Fruit fly (Drosophila melanogaster): ENCODE measurements around the gene Adss.

Gene Adss

dm6 chr3R:20845493-20845892, 15.1 kb upstream of the Adss start (continued):
- no peak for TF ChIP-seq en (GFP tag; optimal IDR thresholded peaks at IDR 0.05)
- TF ChIP-seq CG2678 (tag; optimal IDR thresholded peaks at IDR 0.05), result peak; percentile 43

- no peak for TF ChIP-seq CG11456 (GFP tag; IDR thresholded peaks at IDR 0.05)
- no peak for TF ChIP-seq kah (GFP tag; optimal IDR thresholded peaks at IDR 0.05)
- TF ChIP-seq ken (GFP tag; IDR thresholded peaks at IDR 0.05), result no peak
- no peak for TF ChIP-seq Meics (GFP tag; optimal IDR thresholded peaks at IDR 0.05)
- TF ChIP-seq Oli (tag; optimal IDR thresholded peaks at IDR 0.05), result no peak
- TF ChIP-seq TFAM (GFP tag; optimal IDR thresholded peaks at IDR 0.05), result no peak
- TF ChIP-seq CG14050 (GFP tag; IDR thresholded peaks at IDR 0.05), result no peak
- TF ChIP-seq CG16813 (GFP tag; IDR thresholded peaks at IDR 0.05; ENCODE audit: partially characterized antibody), result no peak
- no peak for TF ChIP-seq CG13296 (GFP tag; optimal IDR thresholded peaks at IDR 0.05)
- no peak for TF ChIP-seq Dref (GFP tag; IDR thresholded peaks at IDR 0.05)
Observed at dm6 chr3R:20841840-20842239, 11.5 kb upstream of the Adss start, which contains the start of gene CG15695. Gene CG15695, plus strand, starts transcription at chr3R:20842140.

DNA sequence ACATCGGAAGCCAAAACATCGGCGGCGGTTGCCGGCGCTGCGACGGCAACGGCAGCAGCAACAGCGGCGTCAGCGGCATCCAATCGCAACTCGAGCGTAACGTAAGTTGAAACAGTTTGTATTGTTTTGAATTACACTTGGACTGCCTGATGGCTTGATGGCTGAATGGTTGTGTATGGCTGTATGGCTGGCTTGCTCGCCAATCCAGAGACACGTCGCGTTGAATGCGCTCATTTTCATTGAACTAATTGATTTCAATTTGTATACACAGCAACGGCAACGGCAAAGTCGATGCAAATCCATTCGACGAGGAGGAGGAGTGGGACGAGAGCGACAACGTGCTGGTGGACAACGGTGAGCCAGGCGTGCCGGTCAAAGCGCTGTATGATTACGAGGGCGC, 8.4 kb upstream of the Adss start:
- TF ChIP-seq Trl (optimal IDR thresholded peaks at IDR 0.05) (no peak), Trl (GFP tag; optimal IDR thresholded peaks at IDR 0.05) (no peak), slbo (GFP tag; IDR thresholded peaks at IDR 0.05) (no peak), slp2 (GFP tag; optimal IDR thresholded peaks at IDR 0.05) (no peak), Max (GFP tag; optimal IDR thresholded peaks at IDR 0.05) (no peak), ash1 (GFP tag; optimal IDR thresholded peaks at IDR 0.05) (no peak), Med (GFP tag) (peak; percentile 27), CG7987 (GFP tag; optimal IDR thresholded peaks at IDR 0.05) (no peak), chinmo (GFP tag; IDR thresholded peaks at IDR 0.05; ENCODE audit: partially characterized antibody) (peak; percentile 60; the same call in 1 of the 4 replicates), CG17912 (GFP tag; optimal IDR thresholded peaks at IDR 0.05) (no peak), Adf1 (GFP tag; IDR thresholded peaks at IDR 0.05) (peak; percentile 71), HLHmδ (GFP tag; optimal IDR thresholded peaks at IDR 0.05) (no peak), TFAM (GFP tag; optimal IDR thresholded peaks at IDR 0.05) (no peak), CG8924 (tag; optimal IDR thresholded peaks at IDR 0.05) (no peak), Nf-YC (tag; optimal IDR thresholded peaks at IDR 0.05) (peak; percentile 77), gt (GFP tag; IDR thresholded peaks at IDR 0.05) (no peak)

DNA sequence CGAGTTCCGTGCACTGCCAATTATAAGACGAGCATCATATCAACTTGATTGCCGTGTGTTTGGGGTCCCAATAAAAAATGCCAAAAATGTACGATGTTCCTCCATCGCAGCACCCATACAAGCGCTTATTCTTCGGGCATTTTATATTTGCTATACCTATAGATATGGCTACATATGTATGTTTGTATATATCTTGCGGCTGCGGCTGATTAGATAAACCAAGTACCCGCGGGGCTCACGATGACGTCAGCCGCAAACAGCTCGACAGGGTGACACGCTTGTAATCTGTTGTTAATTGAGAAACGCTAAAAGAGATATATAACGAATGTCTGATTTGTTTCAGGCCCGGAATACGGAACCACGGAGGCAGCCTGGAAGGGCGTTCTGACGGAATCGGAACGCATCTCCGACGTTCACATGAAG, 6.9 kb upstream of the Adss start:
- TF ChIP-seq lola (GFP tag; optimal IDR thresholded peaks at IDR 0.05), result no peak
- no peak for TF ChIP-seq Side (GFP tag; optimal IDR thresholded peaks at IDR 0.05)
- no peak for TF ChIP-seq CG34422 (GFP tag; IDR thresholded peaks at IDR 0.05)
- TF ChIP-seq CG18599 (GFP tag; optimal IDR thresholded peaks at IDR 0.05), result peak; percentile 14
- no peak for TF ChIP-seq CG31388 (GFP tag; optimal IDR thresholded peaks at IDR 0.05)
- no peak for TF ChIP-seq H15 (GFP tag; IDR thresholded peaks at IDR 0.05)
- TF ChIP-seq kay (GFP tag; optimal IDR thresholded peaks at IDR 0.05), result no peak
- no peak for TF ChIP-seq NFAT (GFP tag; IDR thresholded peaks at IDR 0.05)
- TF ChIP-seq repo (GFP tag; optimal IDR thresholded peaks at IDR 0.05), result no peak
- TF ChIP-seq CG9609 (GFP tag; optimal IDR thresholded peaks at IDR 0.05), result no peak
- no peak for TF ChIP-seq schlank (tag; optimal IDR thresholded peaks at IDR 0.05)
- TF ChIP-seq Hr51 (GFP tag; optimal IDR thresholded peaks at IDR 0.05), result no peak
- TF ChIP-seq CG13296 (GFP tag; optimal IDR thresholded peaks at IDR 0.05), result peak; percentile 13
- TF ChIP-seq CG3065 (GFP tag; optimal IDR thresholded peaks at IDR 0.05), result no peak
- no peak for TF ChIP-seq CG13287 (GFP tag; IDR thresholded peaks at IDR 0.05; ENCODE audit: partially characterized antibody)
- no peak for TF ChIP-seq sqz (GFP tag; optimal IDR thresholded peaks at IDR 0.05)
- TF ChIP-seq CG8944 (GFP tag; optimal IDR thresholded peaks at IDR 0.05), result no peak
- no peak for TF ChIP-seq Dek (tag; optimal IDR thresholded peaks at IDR 0.05)
- no peak for TF ChIP-seq D (optimal IDR thresholded peaks at IDR 0.05)
- no peak for TF ChIP-seq D (GFP tag; optimal IDR thresholded peaks at IDR 0.05)
- TF ChIP-seq luna (GFP tag; optimal IDR thresholded peaks at IDR 0.05), result no peak
- TF ChIP-seq hb (GFP tag; IDR thresholded peaks at IDR 0.05; ENCODE audit: partially characterized antibody), result no peak
- no peak for TF ChIP-seq NK7.1 (GFP tag; optimal IDR thresholded peaks at IDR 0.05)
